Worm (Caenorhabditis elegans) whole organism, L2 larva: ENCODE data around the gene C54D10.4.

ENCODE experiments used
- lin-13 ChIP-seq: fragments of 150-350 bp; optimal IDR thresholded peaks from 2 replicates; lab custom pipeline; 2014; ENCODE audit warnings: missing biosample characterization, missing genetic modification reagents, missing genetic modification characterization
- lsy-2 ChIP-seq, 2 experiments: fragments of 150-350 bp in 1 of 2; sonication (generic microtip) in 1 of 2; optimal IDR thresholded peaks; 2 replicates each; lab custom pipeline; 2014 to 2017; ENCODE audit warnings: missing biosample characterization in 2 of 2, missing genetic modification characterization in 2 of 2

DNA sequence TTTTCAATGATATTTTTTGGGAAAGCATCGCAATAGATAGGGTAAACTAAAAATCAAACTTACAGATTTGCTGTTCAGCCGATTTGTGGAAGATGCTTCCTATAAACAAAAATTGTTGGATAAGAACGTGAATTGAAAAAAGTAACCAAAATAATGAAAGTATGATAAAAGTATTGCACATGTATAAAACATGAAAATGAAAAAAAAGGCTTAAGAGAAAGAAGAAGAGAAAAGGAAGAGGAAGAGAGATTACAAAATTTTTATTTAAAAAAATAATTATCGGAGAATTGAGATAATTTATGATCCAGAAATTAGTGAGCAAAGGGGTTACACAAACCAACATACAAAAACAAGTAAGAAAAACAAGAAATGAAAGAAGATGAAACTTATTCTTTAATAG, 20.7 kb upstream of the C54D10.4 start, which contains the start of gene pals-37:
- no peak for TF ChIP-seq lin-13 (GFP tag; lab: Kevin White, UChicago)
- no peak for TF ChIP-seq lsy-2 (tag; optimal IDR thresholded peaks at IDR 0.05; lab: Kevin White, UChicago)
